Worm (Caenorhabditis elegans) whole organism, young adult: ENCODE data around the gene pola-1.

Experiments used
- B0336.3 ChIP-seq: fragments of 200-800 bp; sonication (Bioruptor generic); IDR thresholded peaks from 2 replicates; pipeline ENCODE4 v1.3.6; 2022; ENCODE audit warnings: missing genetic modification characterization, missing compliant biosample characterization
- C06A6.2 ChIP-seq: fragments of 200-800 bp; sonication (Bioruptor generic); conservative IDR thresholded peaks from 2 replicates; pipeline ENCODE4 v1.3.6; 2022; ENCODE audit warnings: missing genetic modification characterization, missing compliant biosample characterization
- F33H1.4 ChIP-seq: fragments of 200-800 bp; sonication (Bioruptor generic); IDR thresholded peaks from 2 replicates; pipeline ENCODE4 v1.3.6; 2022; ENCODE audit warnings: missing genetic modification reagents, missing genetic modification characterization, missing compliant biosample characterization
- F39B2.1 ChIP-seq: fragments of 200-800 bp; sonication (Bioruptor generic); IDR thresholded peaks from 2 replicates; pipeline ENCODE4 v1.3.6; 2022; ENCODE audit warnings: missing genetic modification reagents, missing genetic modification characterization, missing compliant biosample characterization
- F52B5.7 ChIP-seq: sonication (generic microtip); optimal IDR thresholded peaks from 2 replicates; lab custom pipeline; 2016; ENCODE audit warnings: mild to moderate bottlenecking, missing genetic modification characterization, missing compliant biosample characterization
- F57C9.4 ChIP-seq: sonication (generic microtip); optimal IDR thresholded peaks from 2 replicates; lab custom pipeline; 2017; ENCODE audit warnings: mild to moderate bottlenecking, missing genetic modification characterization, missing compliant biosample characterization
- K11D2.4 ChIP-seq: fragments of 200-800 bp; sonication (Bioruptor generic); IDR thresholded peaks from 2 replicates; pipeline ENCODE4 v1.3.6; 2022; ENCODE audit warnings: missing genetic modification reagents, missing genetic modification characterization, missing compliant biosample characterization
- ZK185.1 ChIP-seq: sonication (generic microtip); optimal IDR thresholded peaks from 2 replicates; lab custom pipeline; 2016; ENCODE audit warnings: mild to moderate bottlenecking, missing genetic modification characterization, missing compliant biosample characterization; ENCODE audit not compliant: poor library complexity, severe bottlenecking
- ama-1 ChIP-seq, 3 experiments: fragments of 150-350 bp in 1 of 3; sonication (generic microtip) in 2 of 3; optimal IDR thresholded peaks; 2 replicates each; lab custom pipeline; 2014 to 2018; ENCODE audit warnings: missing biosample characterization in 2 of 3, missing genetic modification characterization in 2 of 3, missing genetic modification reagents in 2 of 3
- aptf-2 ChIP-seq: fragments of 200-800 bp; sonication (Bioruptor generic); conservative IDR thresholded peaks from 2 replicates; pipeline ENCODE4 v1.3.6; 2022; ENCODE audit warnings: missing genetic modification reagents, missing genetic modification characterization, missing compliant biosample characterization
- attf-3 ChIP-seq: fragments of 200-800 bp; sonication (Bioruptor generic); conservative IDR thresholded peaks from 2 replicates; pipeline ENCODE4 v1.3.6; 2022; ENCODE audit warnings: missing genetic modification reagents, missing genetic modification characterization, missing compliant biosample characterization
- attf-5 ChIP-seq: fragments of 200-800 bp; sonication (Bioruptor generic); optimal IDR thresholded peaks from 2 replicates; lab custom pipeline; 2018; ENCODE audit warnings: mild to moderate bottlenecking, missing genetic modification characterization, missing compliant biosample characterization
- cebp-1 ChIP-seq, 2 experiments: fragments of 200-800 bp in 1 of 2; sonication (Bioruptor generic) in 1 of 2; sonication (generic microtip) in 1 of 2; IDR thresholded peaks in 1 of 2; optimal IDR thresholded peaks in 1 of 2; 2 replicates each; pipeline versions ENCODE4 v1.3.6 to Lab custom; 2017 to 2022; ENCODE audit warnings: missing compliant biosample characterization in 2 of 2, missing genetic modification characterization in 2 of 2, mild to moderate bottlenecking in 1 of 2, missing genetic modification reagents in 1 of 2, moderate library complexity in 1 of 2
- ceh-58 ChIP-seq: fragments of 200-800 bp; sonication (Bioruptor generic); IDR thresholded peaks from 2 replicates; pipeline ENCODE4 v1.3.6; 2022; ENCODE audit warnings: missing genetic modification characterization, missing compliant biosample characterization
- ceh-91 ChIP-seq: fragments of 200-800 bp; sonication (Bioruptor generic); IDR thresholded peaks from 2 replicates; pipeline ENCODE4 v1.3.6; 2022; ENCODE audit warnings: missing genetic modification reagents, missing genetic modification characterization, missing compliant biosample characterization
- egl-44 ChIP-seq: fragments of 200-800 bp; sonication (Bioruptor generic); IDR thresholded peaks from 2 replicates; pipeline ENCODE4 v1.3.6; 2022; ENCODE audit warnings: missing genetic modification reagents, missing genetic modification characterization, missing compliant biosample characterization
- ekl-4 ChIP-seq: fragments of 200-800 bp; sonication (Bioruptor generic); IDR thresholded peaks from 2 replicates; pipeline ENCODE4 v1.3.6; 2022; ENCODE audit warnings: missing genetic modification reagents, missing genetic modification characterization, missing compliant biosample characterization
- ets-4 ChIP-seq: fragments of 200-800 bp; sonication (Bioruptor generic); optimal IDR thresholded peaks from 2 replicates; lab custom pipeline; 2018; ENCODE audit warnings: mild to moderate bottlenecking, missing genetic modification characterization, missing compliant biosample characterization
- fkh-3 ChIP-seq: sonication (generic microtip); optimal IDR thresholded peaks from 2 replicates; lab custom pipeline; 2016; ENCODE audit warnings: mild to moderate bottlenecking, missing genetic modification characterization, missing compliant biosample characterization
- him-1 ChIP-seq: sonication (generic microtip); optimal IDR thresholded peaks from 2 replicates; lab custom pipeline; 2016; ENCODE audit warnings: missing genotype, missing genetic modification reagents, missing genetic modification characterization, missing compliant biosample characterization
- hlh-12 ChIP-seq: sonication (generic microtip); optimal IDR thresholded peaks from 2 replicates; lab custom pipeline; 2016; ENCODE audit warnings: missing genetic modification characterization, missing compliant biosample characterization
- hmg-1.2 ChIP-seq: fragments of 200-800 bp; sonication (Bioruptor generic); IDR thresholded peaks from 2 replicates; pipeline ENCODE4 v1.3.6; 2022; ENCODE audit warnings: missing genetic modification reagents, missing genetic modification characterization, missing compliant biosample characterization
- hsf-1 ChIP-seq: fragments of 200-800 bp; sonication (Bioruptor generic); IDR thresholded peaks from 2 replicates; pipeline ENCODE4 v1.3.6; 2022; ENCODE audit warnings: missing genetic modification reagents, missing genetic modification characterization, missing compliant biosample characterization
- let-526 ChIP-seq: fragments of 200-800 bp; sonication (Bioruptor generic); IDR thresholded peaks from 2 replicates; pipeline ENCODE4 v1.3.6; 2022; ENCODE audit warnings: missing genetic modification reagents, missing genetic modification characterization, missing compliant biosample characterization
- lin-26 ChIP-seq: fragments of 200-800 bp; sonication (Bioruptor generic); IDR thresholded peaks from 2 replicates; pipeline ENCODE4 v1.3.6; 2022; ENCODE audit warnings: missing genetic modification reagents, missing genetic modification characterization, missing compliant biosample characterization
- lin-40 ChIP-seq: sonication (generic microtip); optimal IDR thresholded peaks from 2 replicates; lab custom pipeline; 2016; ENCODE audit warnings: missing genetic modification characterization, mild to moderate bottlenecking, missing compliant biosample characterization, missing genotype, missing genetic modification reagents
- lin-54 ChIP-seq: fragments of 200-800 bp; sonication (Bioruptor generic); optimal IDR thresholded peaks from 2 replicates; lab custom pipeline; 2018; ENCODE audit warnings: mild to moderate bottlenecking, missing genetic modification characterization, missing compliant biosample characterization
- lir-1 ChIP-seq: fragments of 200-800 bp; sonication (Bioruptor generic); conservative IDR thresholded peaks from 2 replicates; pipeline ENCODE4 v1.3.6; 2022; ENCODE audit warnings: missing genetic modification reagents, missing genetic modification characterization, missing compliant biosample characterization
- lsy-27 ChIP-seq: sonication (generic microtip); optimal IDR thresholded peaks from 2 replicates; lab custom pipeline; 2017; ENCODE audit warnings: missing genetic modification characterization, mild to moderate bottlenecking, missing compliant biosample characterization, antibody characterized with exemption, missing genotype, borderline replicate concordance; ENCODE audit not compliant: insufficient read depth
- mes-4 ChIP-seq: sonication (generic microtip); optimal IDR thresholded peaks from 2 replicates; lab custom pipeline; 2016; ENCODE audit warnings: missing genotype, missing genetic modification characterization, missing compliant biosample characterization
- mxl-1 ChIP-seq: sonication (generic microtip); optimal IDR thresholded peaks from 2 replicates; lab custom pipeline; 2016; ENCODE audit warnings: missing genetic modification characterization, missing compliant biosample characterization
- nfya-1 ChIP-seq: sonication (generic microtip); optimal IDR thresholded peaks from 2 replicates; lab custom pipeline; 2017; ENCODE audit warnings: antibody characterized with exemption, missing compliant biosample characterization, missing genetic modification characterization, borderline replicate concordance; ENCODE audit not compliant: insufficient read depth
- nfyb-1 ChIP-seq: fragments of 200-800 bp; sonication (Bioruptor generic); IDR thresholded peaks from 2 replicates; pipeline ENCODE4 v1.3.6; 2022; ENCODE audit warnings: missing genetic modification reagents, missing genetic modification characterization, missing compliant biosample characterization
- nhr-179 ChIP-seq: sonication (generic microtip); optimal IDR thresholded peaks from 2 replicates; lab custom pipeline; 2016; ENCODE audit warnings: mild to moderate bottlenecking, missing genetic modification characterization, missing compliant biosample characterization
- rec-8 ChIP-seq, 2 experiments: sonication (generic microtip); optimal IDR thresholded peaks; 2 replicates each; lab custom pipeline; 2016; ENCODE audit warnings: mild to moderate bottlenecking in 2 of 2, missing genetic modification characterization in 2 of 2, missing genetic modification reagents in 2 of 2, missing genotype in 2 of 2, missing biosample characterization in 1 of 2, missing compliant biosample characterization in 1 of 2, moderate library complexity in 1 of 2
- repo-1 ChIP-seq: sonication (generic microtip); optimal IDR thresholded peaks from 2 replicates; lab custom pipeline; 2017; ENCODE audit warnings: mild to moderate bottlenecking, missing genetic modification characterization, missing compliant biosample characterization
- rpc-1 ChIP-seq, 2 experiments: fragments of 150-350 bp in 1 of 2; sonication (generic microtip) in 1 of 2; optimal IDR thresholded peaks; 2 replicates each; lab custom pipeline; 2014 to 2018; ENCODE audit warnings: missing biosample characterization in 1 of 2, missing genetic modification characterization in 1 of 2, missing genetic modification reagents in 1 of 2, missing genotype in 1 of 2
- sptf-2 ChIP-seq: fragments of 200-800 bp; sonication (Bioruptor generic); optimal IDR thresholded peaks from 2 replicates; lab custom pipeline; 2018; ENCODE audit warnings: mild to moderate bottlenecking, missing genetic modification characterization, missing compliant biosample characterization
- tlf-1 ChIP-seq: fragments of 200-800 bp; sonication (Bioruptor generic); optimal IDR thresholded peaks from 2 replicates; lab custom pipeline; 2018; ENCODE audit warnings: mild to moderate bottlenecking, missing genetic modification characterization, missing compliant biosample characterization

pola-1 gene

ce11 chrIII:11099864-11100263 lies 42.4 kb upstream of the pola-1 start, which contains the start of gene hmt-1:
hmt-1 (minus strand) TSS chrIII:11099964.
- no peak for TF ChIP-seq hmg-1.2 (GFP tag; lab: Robert Waterston, UW)
- TF ChIP-seq mes-4 (tag; lab: Kevin White, UChicago), result no peak
- TF ChIP-seq hlh-12, result no peak
- TF ChIP-seq cebp-1 (GFP tag; IDR thresholded peaks at IDR 0.05; lab: Robert Waterston, UW), result no peak
- TF ChIP-seq cebp-1 (tag; optimal IDR thresholded peaks at IDR 0.05; lab: Kevin White, UChicago), result no peak

- no peak for TF ChIP-seq cebp-1 (GFP tag; IDR thresholded peaks at IDR 0.05; lab: Robert Waterston, UW)
- peak; percentile 91 for TF ChIP-seq cebp-1 (tag; optimal IDR thresholded peaks at IDR 0.05; lab: Kevin White, UChicago)
- no peak for TF ChIP-seq ceh-58 (GFP tag; lab: Robert Waterston, UW)
- TF ChIP-seq lin-26, result no peak
Observed at ce11 chrIII:11101246-11101645, 41.0 kb upstream of the pola-1 start.

ce11 chrIII:11107327-11107726 lies 34.9 kb upstream of the pola-1 start:
- TF ChIP-seq attf-3 (GFP tag; lab: Robert Waterston, UW), result peak; percentile 60
- TF ChIP-seq rpc-1 (optimal IDR thresholded peaks at IDR 0.05; lab: Kevin White, UChicago), result no peak
- no peak for TF ChIP-seq rpc-1 (tag; optimal IDR thresholded peaks at IDR 0.05; lab: Kevin White, UChicago)

- TF ChIP-seq let-526 (GFP tag; lab: Robert Waterston, UW) (peak; percentile 56; the same call in 1 of the 2 replicates), lir-1 (no peak), F52B5.7 (tag; lab: Kevin White, UChicago) (no peak), lin-54 (GFP tag; lab: Kevin White, UChicago) (peak; percentile 78), rec-8 (tag; optimal IDR thresholded peaks at IDR 0.05; lab: Kevin White, UChicago) (peak in 1 of 2 experiments; percentile 1), him-1 (tag; lab: Kevin White, UChicago) (no peak), F57C9.4 (tag; lab: Kevin White, UChicago) (no peak), egl-44 (GFP tag; lab: Robert Waterston, UW) (no peak), lsy-27 (tag; lab: Kevin White, UChicago) (no peak), aptf-2 (GFP tag; lab: Robert Waterston, UW) (no peak), sptf-2 (no peak), nfyb-1 (GFP tag; lab: Robert Waterston, UW) (0 out of 2 replicates have a peak, but pooled peaks have one; percentile 28), F33H1.4 (peak; percentile 51; the same call in 1 of the 2 replicates), hsf-1 (GFP tag; lab: Robert Waterston, UW) (0 out of 2 replicates have a peak, but pooled peaks have one; percentile 16), mxl-1 (tag; lab: Kevin White, UChicago) (no peak), cebp-1 (GFP tag; IDR thresholded peaks at IDR 0.05; lab: Robert Waterston, UW) (no peak), cebp-1 (tag; optimal IDR thresholded peaks at IDR 0.05; lab: Kevin White, UChicago) (peak; percentile 68), lin-26 (no peak), ekl-4 (GFP tag; lab: Robert Waterston, UW) (peak; percentile 71), nfya-1 (tag; lab: Kevin White, UChicago) (no peak), ZK185.1 (tag; lab: Kevin White, UChicago) (peak; percentile 60), ets-4 (GFP tag; lab: Kevin White, UChicago) (no peak), B0336.3 (GFP tag; lab: Robert Waterston, UW) (peak; percentile 69; the same call in 1 of the 2 replicates), hlh-12 (no peak), F39B2.1 (GFP tag; lab: Robert Waterston, UW) (no peak), fkh-3 (tag; lab: Kevin White, UChicago) (no peak), hmg-1.2 (GFP tag; lab: Robert Waterston, UW) (peak; percentile 99), nhr-179 (tag; lab: Kevin White, UChicago) (no peak), tlf-1 (GFP tag; lab: Kevin White, UChicago) (peak; percentile 62), attf-5 (GFP tag; lab: Kevin White, UChicago) (peak; percentile 61), C06A6.2 (no peak), ama-1 (optimal IDR thresholded peaks at IDR 0.05; lab: Kevin White, UChicago) (no peak), ama-1 (GFP tag; optimal IDR thresholded peaks at IDR 0.05; lab: Kevin White, UChicago) (no peak), attf-3 (GFP tag; lab: Robert Waterston, UW) (0 out of 2 replicates have a peak, but pooled peaks have one; percentile 39), repo-1 (tag; lab: Kevin White, UChicago) (peak; percentile 36), ceh-91 (GFP tag; lab: Robert Waterston, UW) (peak; percentile 44; the same call in 1 of the 2 replicates), lin-40 (tag; lab: Kevin White, UChicago) (peak; percentile 70), K11D2.4 (GFP tag; lab: Robert Waterston, UW) (peak; percentile 66)
Observed at ce11 chrIII:11110756-11111155, 31.5 kb upstream of the pola-1 start.
